Fruit fly (Drosophila melanogaster) whole organism, embryonic: ENCODE data around the gene CG3513.

ENCODE experiments used
- BEAF-32 ChIP-seq: fragments of 200-800 bp; sonication (Bioruptor generic); optimal IDR thresholded peaks from 3 replicates; lab custom pipeline; 2017; ENCODE audit warnings: missing biosample characterization, missing genetic modification characterization, mild to moderate bottlenecking, moderate library complexity, missing genetic modification reagents
- CG11723 ChIP-seq: fragments of 200-800 bp; sonication (Bioruptor generic); optimal IDR thresholded peaks from 2 replicates; lab custom pipeline; 2017; ENCODE audit warnings: missing biosample characterization, mild to moderate bottlenecking, missing genetic modification characterization
- CG12391 ChIP-seq: fragments of 200-800 bp; sonication (Bioruptor generic); optimal IDR thresholded peaks from 3 replicates; lab custom pipeline; 2018; ENCODE audit warnings: missing biosample characterization, mild to moderate bottlenecking, missing genetic modification characterization, moderate library complexity
- CG13287 ChIP-seq: fragments of 200-800 bp; sonication (Bioruptor generic); IDR thresholded peaks from 2 replicates; pipeline ENCODE4 v1.3.6; 2022; ENCODE audit warnings: missing biosample characterization, missing genetic modification characterization; ENCODE audit not compliant: partially characterized antibody
- CG14710 ChIP-seq: fragments of 200-800 bp; sonication (Bioruptor generic); optimal IDR thresholded peaks from 3 replicates; lab custom pipeline; 2019; ENCODE audit warnings: missing biosample characterization, mild to moderate bottlenecking, missing genetic modification characterization, moderate library complexity
- CG15073 ChIP-seq: fragments of 200-800 bp; sonication (Bioruptor generic); optimal IDR thresholded peaks from 2 replicates; lab custom pipeline; 2016; ENCODE audit warnings: missing biosample characterization, missing genetic modification characterization
- CG18764 ChIP-seq: fragments of 200-800 bp; sonication (Bioruptor generic); optimal IDR thresholded peaks from 3 replicates; lab custom pipeline; 2016; ENCODE audit warnings: missing biosample characterization, missing genetic modification characterization
- CG3726 ChIP-seq: fragments of 200-800 bp; sonication (Bioruptor generic); IDR thresholded peaks from 3 replicates; pipeline ENCODE4, ENCODE4 v1.3.6; 2022; ENCODE audit warnings: missing biosample characterization, missing genetic modification characterization
- CG7987 ChIP-seq: fragments of 200-800 bp; sonication (Bioruptor generic); optimal IDR thresholded peaks from 2 replicates; lab custom pipeline; 2018; ENCODE audit warnings: missing biosample characterization, mild to moderate bottlenecking, missing genetic modification characterization, moderate library complexity
- CG8290 ChIP-seq, 3 experiments: fragments of 200-800 bp; sonication (Bioruptor generic); optimal IDR thresholded peaks; 2 replicates each; lab custom pipeline; 2016 to 2019; ENCODE audit warnings: missing biosample characterization in 3 of 3, missing genetic modification characterization in 3 of 3, mild to moderate bottlenecking in 2 of 3, moderate library complexity in 1 of 3
- CG9817 ChIP-seq: fragments of 200-800 bp; sonication (Bioruptor generic); optimal IDR thresholded peaks from 2 replicates; lab custom pipeline; 2018; ENCODE audit warnings: missing biosample characterization, mild to moderate bottlenecking, missing genetic modification characterization, moderate library complexity
- Dad ChIP-seq: fragments of 200-800 bp; sonication (Bioruptor generic); optimal IDR thresholded peaks from 3 replicates; lab custom pipeline; 2016; ENCODE audit warnings: missing biosample characterization, missing genetic modification characterization
- Doc2 ChIP-seq: fragments of 200-800 bp; sonication (Bioruptor generic); IDR thresholded peaks from 2 replicates; pipeline ENCODE4 v1.3.6; 2022; ENCODE audit warnings: missing biosample characterization, missing genetic modification characterization
- Dp ChIP-seq: fragments of 200-800 bp; sonication (Bioruptor generic); optimal IDR thresholded peaks from 2 replicates; lab custom pipeline; 2018; ENCODE audit warnings: missing biosample characterization, mild to moderate bottlenecking, missing genetic modification characterization, moderate library complexity
- Dref ChIP-seq: fragments of 200-800 bp; sonication (Bioruptor generic); IDR thresholded peaks from 2 replicates; pipeline ENCODE4 v1.3.6; 2022; ENCODE audit warnings: missing biosample characterization, missing genetic modification characterization
- Fer2 ChIP-seq: fragments of 200-800 bp; sonication (Bioruptor generic); optimal IDR thresholded peaks from 2 replicates; lab custom pipeline; 2018; ENCODE audit warnings: missing biosample characterization, mild to moderate bottlenecking, missing genetic modification characterization, moderate library complexity
- HmgZ ChIP-seq: fragments of 200-800 bp; sonication (Bioruptor generic); optimal IDR thresholded peaks from 2 replicates; lab custom pipeline; 2018; ENCODE audit warnings: missing biosample characterization, mild to moderate bottlenecking, missing genetic modification characterization
- Jarid2 ChIP-seq: fragments of 200-800 bp; sonication (Bioruptor generic); optimal IDR thresholded peaks from 3 replicates; lab custom pipeline; 2017; ENCODE audit warnings: mild to moderate bottlenecking, missing biosample characterization, missing genetic modification reagents, missing genetic modification characterization
- Mad ChIP-seq: fragments of 200-800 bp; sonication (Bioruptor generic); optimal IDR thresholded peaks from 2 replicates; lab custom pipeline; 2016; ENCODE audit warnings: missing biosample characterization, missing genetic modification characterization
- Nf-YC ChIP-seq: fragments of 200-800 bp; optimal IDR thresholded peaks from 3 replicates; lab custom pipeline; 2019; ENCODE audit warnings: missing biosample characterization, mild to moderate bottlenecking, missing genetic modification characterization, moderate library complexity
- Rfx ChIP-seq: fragments of 200-800 bp; sonication (Bioruptor generic); IDR thresholded peaks from 2 replicates; pipeline ENCODE4 v1.3.6; 2022; ENCODE audit warnings: missing biosample characterization, missing genetic modification characterization
- Trl ChIP-seq, 3 experiments: fragments of >200 bp in 2 of 3; fragments of 200-800 bp in 1 of 3; sonication (Bioruptor generic) in 1 of 3; optimal IDR thresholded peaks; 2 replicates in 1 of 3; 3 replicates in 2 of 3; lab custom pipeline; 2016 to 2017; ENCODE audit warnings: missing biosample characterization in 1 of 3, missing genetic modification characterization in 1 of 3
- amos ChIP-seq: fragments of 200-800 bp; sonication (Bioruptor generic); IDR thresholded peaks from 2 replicates; pipeline ENCODE4 v1.3.6; 2022; ENCODE audit warnings: missing biosample characterization, missing genetic modification characterization; ENCODE audit not compliant: partially characterized antibody
- aop ChIP-seq: fragments of 200-800 bp; sonication (Bioruptor generic); IDR thresholded peaks from 2 replicates; pipeline ENCODE4 v1.3.6; 2022; ENCODE audit warnings: missing biosample characterization, missing genetic modification characterization
- ato ChIP-seq: fragments of 200-800 bp; sonication (Bioruptor generic); IDR thresholded peaks from 2 replicates; pipeline ENCODE4 v1.3.6; 2022; ENCODE audit warnings: missing biosample characterization, missing genetic modification characterization; ENCODE audit not compliant: partially characterized antibody
- cas ChIP-seq: fragments of 200-800 bp; sonication (Bioruptor generic); IDR thresholded peaks from 2 replicates; pipeline ENCODE4 v1.3.6; 2022; ENCODE audit warnings: missing biosample characterization, missing genetic modification characterization
- cato ChIP-seq: fragments of 200-800 bp; sonication (Bioruptor generic); optimal IDR thresholded peaks from 2 replicates; lab custom pipeline; 2016; ENCODE audit warnings: missing biosample characterization, missing genetic modification characterization, borderline replicate concordance
- chif ChIP-seq, 2 experiments: fragments of 200-800 bp; sonication (Bioruptor generic); optimal IDR thresholded peaks; 3 replicates each; lab custom pipeline; 2016; ENCODE audit warnings: missing biosample characterization in 2 of 2, missing genetic modification characterization in 2 of 2
- ewg ChIP-seq: fragments of 200-800 bp; sonication (Bioruptor generic); optimal IDR thresholded peaks from 3 replicates; lab custom pipeline; 2017; ENCODE audit warnings: mild to moderate bottlenecking, missing biosample characterization, missing genetic modification reagents, missing genetic modification characterization
- eyg ChIP-seq: fragments of 200-800 bp; sonication (Bioruptor generic); optimal IDR thresholded peaks from 3 replicates; lab custom pipeline; 2016; ENCODE audit warnings: missing biosample characterization, missing genetic modification characterization
- gfzf ChIP-seq: fragments of 200-800 bp; sonication (Bioruptor generic); optimal IDR thresholded peaks from 2 replicates; lab custom pipeline; 2016; ENCODE audit warnings: missing biosample characterization, mild to moderate bottlenecking, missing genetic modification characterization, moderate library complexity
- gro ChIP-seq: fragments of 200-800 bp; sonication (Bioruptor generic); optimal IDR thresholded peaks from 2 replicates; lab custom pipeline; 2016; ENCODE audit warnings: missing biosample characterization, missing genetic modification characterization
- gsb-n ChIP-seq: fragments of 200-800 bp; sonication (Bioruptor generic); optimal IDR thresholded peaks from 3 replicates; lab custom pipeline; 2018; ENCODE audit warnings: missing biosample characterization, mild to moderate bottlenecking, missing genetic modification characterization
- h ChIP-seq: fragments of >200 bp; optimal IDR thresholded peaks from 2 replicates; lab custom pipeline; 2017
- hkb ChIP-seq, 2 experiments: fragments of 200-800 bp in 1 of 2; fragments of >200 bp in 1 of 2; sonication (Bioruptor generic) in 1 of 2; IDR thresholded peaks in 1 of 2; optimal IDR thresholded peaks in 1 of 2; 2 replicates each; pipeline versions ENCODE4 v1.3.6 to Lab custom; 2017 to 2022; ENCODE audit warnings: missing biosample characterization in 1 of 2, missing genetic modification characterization in 1 of 2
- knrl ChIP-seq: fragments of 200-800 bp; sonication (Bioruptor generic); IDR thresholded peaks from 3 replicates; pipeline ENCODE4 v1.3.6; 2022; ENCODE audit warnings: missing biosample characterization, missing genetic modification characterization; ENCODE audit not compliant: partially characterized antibody
- nerfin-2 ChIP-seq: fragments of 200-800 bp; sonication (Bioruptor generic); IDR thresholded peaks from 2 replicates; pipeline ENCODE4 v1.3.6; 2022; ENCODE audit warnings: missing biosample characterization, missing genetic modification characterization; ENCODE audit not compliant: partially characterized antibody
- peb ChIP-seq: fragments of 200-800 bp; sonication (Bioruptor generic); IDR thresholded peaks from 2 replicates; pipeline ENCODE4 v1.3.6; 2022; ENCODE audit warnings: missing biosample characterization, missing genetic modification characterization
- pfk ChIP-seq: fragments of 200-800 bp; sonication (Bioruptor generic); optimal IDR thresholded peaks from 2 replicates; lab custom pipeline; 2018; ENCODE audit warnings: missing biosample characterization, mild to moderate bottlenecking, missing genetic modification characterization, moderate library complexity
- row ChIP-seq: fragments of 200-800 bp; sonication (Bioruptor generic); IDR thresholded peaks from 3 replicates; pipeline ENCODE4 v1.3.6; 2022; ENCODE audit warnings: missing biosample characterization, missing genetic modification characterization
- run ChIP-seq: fragments of 200-800 bp; sonication (Bioruptor generic); optimal IDR thresholded peaks from 3 replicates; lab custom pipeline; 2018; ENCODE audit warnings: missing biosample characterization, mild to moderate bottlenecking, missing genetic modification characterization
- sd ChIP-seq: fragments of 200-800 bp; sonication (Bioruptor generic); optimal IDR thresholded peaks from 3 replicates; lab custom pipeline; 2018; ENCODE audit warnings: missing biosample characterization, mild to moderate bottlenecking, missing genetic modification characterization, moderate library complexity
- so ChIP-seq: fragments of 200-800 bp; sonication (Bioruptor generic); IDR thresholded peaks from 3 replicates; pipeline ENCODE4 v1.3.6; 2022; ENCODE audit warnings: missing biosample characterization, missing genetic modification characterization
- sr ChIP-seq: fragments of 200-800 bp; sonication (Bioruptor generic); IDR thresholded peaks from 3 replicates; pipeline ENCODE4 v1.3.6; 2022; ENCODE audit warnings: missing biosample characterization, missing genetic modification characterization
- stwl ChIP-seq: fragments of 200-800 bp; sonication (Bioruptor generic); optimal IDR thresholded peaks from 3 replicates; lab custom pipeline; 2018; ENCODE audit warnings: missing biosample characterization, mild to moderate bottlenecking, missing genetic modification characterization, moderate library complexity
- tap ChIP-seq: fragments of 200-800 bp; optimal IDR thresholded peaks from 3 replicates; lab custom pipeline; 2019; ENCODE audit warnings: missing biosample characterization, mild to moderate bottlenecking, missing genetic modification characterization, moderate library complexity
- tio ChIP-seq: fragments of 200-800 bp; sonication (Bioruptor generic); optimal IDR thresholded peaks from 2 replicates; lab custom pipeline; 2017; ENCODE audit warnings: missing biosample characterization, missing genetic modification characterization, inconsistent platforms
- unc-4 ChIP-seq: fragments of 200-800 bp; sonication (Bioruptor generic); IDR thresholded peaks from 2 replicates; pipeline ENCODE4 v1.3.6; 2022; ENCODE audit warnings: missing biosample characterization, missing genetic modification characterization; ENCODE audit not compliant: partially characterized antibody
- zen2 ChIP-seq: fragments of 200-800 bp; sonication (Bioruptor generic); IDR thresholded peaks from 3 replicates; pipeline ENCODE4 v1.3.6; 2022; ENCODE audit warnings: missing biosample characterization, missing genetic modification characterization; ENCODE audit not compliant: partially characterized antibody

Gene CG3513

dm6 chr2L:3646041-3646440, 46.9 kb downstream of the CG3513 start (continued):
- TF ChIP-seq row (GFP tag; lab: Robert Waterston, UW) (peak; percentile 13; the same call in 1 of the 3 replicates), CG12391 (tag; lab: Kevin White, UChicago) (no peak), CG3726 (GFP tag; lab: Robert Waterston, UW) (no peak), Jarid2 (GFP tag; lab: Kevin White, UChicago) (no peak), CG14710 (no peak), Nf-YC (tag; lab: Kevin White, UChicago) (peak; percentile 38), knrl (GFP tag; lab: Robert Waterston, UW) (no peak), tap (tag; lab: Kevin White, UChicago) (no peak), unc-4 (peak; percentile 60), gro (no peak), gfzf (no peak), aop (GFP tag; lab: Robert Waterston, UW) (no peak), ato (GFP tag; lab: Robert Waterston, UW) (no peak), cato (no peak), CG9817 (no peak), sd (tag; lab: Kevin White, UChicago) (peak; percentile 54), Fer2 (tag; lab: Kevin White, UChicago) (no peak), cas (GFP tag; lab: Robert Waterston, UW) (no peak), CG18764 (GFP tag; lab: Kevin White, UChicago) (no peak), CG13287 (GFP tag; lab: Robert Waterston, UW) (peak; percentile 80), pfk (GFP tag; lab: Kevin White, UChicago) (peak; percentile 36), CG7987 (GFP tag; lab: Kevin White, UChicago) (no peak), ewg (GFP tag; lab: Kevin White, UChicago) (no peak), Trl (optimal IDR thresholded peaks at IDR 0.05; lab: Kevin White, UChicago) (no peak), Trl (GFP tag; optimal IDR thresholded peaks at IDR 0.05; lab: Kevin White, UChicago) (no peak), gsb-n (tag; lab: Kevin White, UChicago) (no peak), HmgZ (tag; lab: Kevin White, UChicago) (no peak), zen2 (GFP tag; lab: Robert Waterston, UW) (no peak), nerfin-2 (GFP tag; lab: Robert Waterston, UW) (0 out of 2 replicates have a peak, but pooled peaks have one; percentile 18), Rfx (GFP tag; lab: Robert Waterston, UW) (peak; percentile 11; the same call in 1 of the 2 replicates), peb (GFP tag; lab: Robert Waterston, UW) (no peak), BEAF-32 (peak; percentile 29), CG15073 (GFP tag; lab: Kevin White, UChicago) (no peak), CG11723 (no peak), Mad (GFP tag; lab: Kevin White, UChicago) (no peak), tio (GFP tag; lab: Kevin White, UChicago) (no peak), CG8290 (GFP tag; optimal IDR thresholded peaks at IDR 0.05; lab: Kevin White, UChicago) (no peak), CG8290 (tag; optimal IDR thresholded peaks at IDR 0.05; lab: Kevin White, UChicago) (peak in 1 of 2 experiments; percentile 20), run (no peak), Doc2 (GFP tag; lab: Robert Waterston, UW) (no peak), chif (GFP tag; optimal IDR thresholded peaks at IDR 0.05; lab: Kevin White, UChicago) (no peak), eyg (GFP tag; lab: Kevin White, UChicago) (no peak), stwl (peak; percentile 47), Dad (GFP tag; lab: Kevin White, UChicago) (no peak), Dp (no peak), Dref (GFP tag; lab: Robert Waterston, UW) (peak; percentile 62), h (lab: Kevin White, UChicago) (no peak), hkb (optimal IDR thresholded peaks at IDR 0.05; lab: Kevin White, UChicago) (no peak), hkb (GFP tag; IDR thresholded peaks at IDR 0.05; lab: Robert Waterston, UW) (no peak), amos (GFP tag; lab: Robert Waterston, UW) (peak; percentile 54; the same call in 1 of the 2 replicates), sr (no peak), so (GFP tag; lab: Robert Waterston, UW) (no peak)
